Fruit fly (Drosophila melanogaster) whole organism, embryonic: ENCODE results near the gene Acat2.

ENCODE experiments used
- Ada2b ChIP-seq: fragments of 200-800 bp; sonication (Bioruptor generic); IDR thresholded peaks from 2 replicates; pipeline ENCODE4 v1.3.6; 2022; ENCODE audit warnings: missing biosample characterization, missing genetic modification characterization
- Adf1 ChIP-seq: fragments of 200-800 bp; sonication (Bioruptor generic); IDR thresholded peaks from 2 replicates; pipeline ENCODE4 v1.3.6; 2022; ENCODE audit warnings: missing biosample characterization, missing genetic modification characterization
- Atf6 ChIP-seq: fragments of 200-800 bp; sonication (Bioruptor generic); IDR thresholded peaks from 2 replicates; pipeline ENCODE4 v1.3.6; 2022; ENCODE audit warnings: missing biosample characterization, missing genetic modification characterization
- C15 ChIP-seq: fragments of 200-800 bp; sonication (Bioruptor generic); IDR thresholded peaks from 3 replicates; pipeline ENCODE4 v1.3.6; 2022; ENCODE audit warnings: missing biosample characterization, missing genetic modification characterization
- CG10366 ChIP-seq: fragments of 200-800 bp; sonication (Bioruptor generic); IDR thresholded peaks from 2 replicates; pipeline ENCODE4 v1.3.6; 2022; ENCODE audit warnings: missing biosample characterization, missing genetic modification characterization
- CG11695 ChIP-seq: fragments of 200-800 bp; sonication (Bioruptor generic); IDR thresholded peaks from 3 replicates; pipeline ENCODE4 v1.3.6; 2022; ENCODE audit warnings: missing biosample characterization, missing genetic modification characterization
- CG15011 ChIP-seq: fragments of 200-800 bp; sonication (Bioruptor generic); optimal IDR thresholded peaks from 3 replicates; lab custom pipeline; 2018; ENCODE audit warnings: missing biosample characterization, mild to moderate bottlenecking, missing genetic modification characterization
- CG15514 ChIP-seq: fragments of 200-800 bp; sonication (Bioruptor generic); optimal IDR thresholded peaks from 3 replicates; lab custom pipeline; 2017; ENCODE audit warnings: missing biosample characterization, missing genetic modification characterization, mild to moderate bottlenecking, moderate library complexity, missing genetic modification reagents
- CG17385 ChIP-seq: fragments of 200-800 bp; sonication (Bioruptor generic); optimal IDR thresholded peaks from 3 replicates; lab custom pipeline; 2018; ENCODE audit warnings: missing biosample characterization, mild to moderate bottlenecking, missing genetic modification characterization
- CG2120 ChIP-seq: fragments of 200-800 bp; sonication (Bioruptor generic); optimal IDR thresholded peaks from 3 replicates; lab custom pipeline; 2016; ENCODE audit warnings: missing biosample characterization, missing genetic modification characterization
- CG4820 ChIP-seq: fragments of 200-800 bp; sonication (Bioruptor generic); optimal IDR thresholded peaks from 3 replicates; lab custom pipeline; 2016; ENCODE audit warnings: missing biosample characterization, missing genetic modification characterization
- CG7271 ChIP-seq: fragments of 200-800 bp; sonication (Bioruptor generic); optimal IDR thresholded peaks from 2 replicates; lab custom pipeline; 2018; ENCODE audit warnings: missing biosample characterization, mild to moderate bottlenecking, missing genetic modification characterization, moderate library complexity
- CG8089 ChIP-seq: fragments of 200-800 bp; sonication (Bioruptor generic); optimal IDR thresholded peaks from 3 replicates; lab custom pipeline; 2016; ENCODE audit warnings: missing biosample characterization, missing genetic modification characterization
- CG8359 ChIP-seq: fragments of 200-800 bp; sonication (Bioruptor generic); optimal IDR thresholded peaks from 2 replicates; lab custom pipeline; 2017; ENCODE audit warnings: missing biosample characterization, mild to moderate bottlenecking, missing genetic modification characterization, borderline replicate concordance
- CG8765 ChIP-seq: fragments of 200-800 bp; sonication (Bioruptor generic); IDR thresholded peaks from 2 replicates; pipeline ENCODE4 v1.3.6; 2022; ENCODE audit warnings: missing biosample characterization, missing genetic modification characterization
- CG9876 ChIP-seq: fragments of 200-800 bp; sonication (Bioruptor generic); optimal IDR thresholded peaks from 2 replicates; lab custom pipeline; 2016; ENCODE audit warnings: missing biosample characterization, missing genetic modification characterization
- CG9932 ChIP-seq: fragments of 200-800 bp; sonication (Bioruptor generic); IDR thresholded peaks from 2 replicates; pipeline ENCODE4 v1.3.6; 2022; ENCODE audit warnings: missing biosample characterization, missing genetic modification characterization
- Camta ChIP-seq: fragments of 200-800 bp; sonication (Bioruptor generic); optimal IDR thresholded peaks from 2 replicates; lab custom pipeline; 2016; ENCODE audit warnings: missing biosample characterization, missing genetic modification characterization
- Dad ChIP-seq: fragments of 200-800 bp; sonication (Bioruptor generic); optimal IDR thresholded peaks from 3 replicates; lab custom pipeline; 2016; ENCODE audit warnings: missing biosample characterization, missing genetic modification characterization
- Drgx ChIP-seq: fragments of 200-800 bp; sonication (Bioruptor generic); IDR thresholded peaks from 2 replicates; pipeline ENCODE4 v1.3.6; 2022; ENCODE audit warnings: missing biosample characterization, missing genetic modification characterization
- HLH3B ChIP-seq: fragments of 200-800 bp; sonication (Bioruptor generic); IDR thresholded peaks from 2 replicates; pipeline ENCODE4 v1.3.6; 2022; ENCODE audit warnings: missing biosample characterization, missing genetic modification characterization
- Hr78 ChIP-seq, 2 experiments: fragments of 200-800 bp in 1 of 2; fragments of >200 bp in 1 of 2; sonication (Bioruptor generic) in 1 of 2; optimal IDR thresholded peaks; 2 replicates each; lab custom pipeline; 2017 to 2019; ENCODE audit warnings: missing biosample characterization in 2 of 2, missing genetic modification characterization in 2 of 2, mild to moderate bottlenecking in 1 of 2, moderate library complexity in 1 of 2
- Oaz ChIP-seq: fragments of 200-800 bp; sonication (Bioruptor generic); IDR thresholded peaks from 2 replicates; pipeline ENCODE4 v1.3.6; 2022; ENCODE audit warnings: missing biosample characterization, missing genetic modification characterization
- Optix ChIP-seq: fragments of 200-800 bp; sonication (Bioruptor generic); IDR thresholded peaks from 3 replicates; pipeline ENCODE4 v1.3.6; 2022; ENCODE audit warnings: missing biosample characterization, missing genetic modification characterization
- ara ChIP-seq: fragments of 200-800 bp; sonication (Bioruptor generic); IDR thresholded peaks from 2 replicates; pipeline ENCODE4 v1.3.6; 2022; ENCODE audit warnings: missing biosample characterization, missing genetic modification characterization
- ase ChIP-seq: fragments of 200-800 bp; sonication (Bioruptor generic); IDR thresholded peaks from 3 replicates; pipeline ENCODE4 v1.3.6; 2022; ENCODE audit warnings: missing biosample characterization, missing genetic modification characterization
- bab2 ChIP-seq: fragments of 200-800 bp; sonication (Bioruptor generic); optimal IDR thresholded peaks from 2 replicates; lab custom pipeline; 2016; ENCODE audit warnings: missing biosample characterization, missing genetic modification characterization
- bbx ChIP-seq: fragments of 200-800 bp; sonication (Bioruptor generic); IDR thresholded peaks from 2 replicates; pipeline ENCODE4 v1.3.6; 2022; ENCODE audit warnings: missing biosample characterization, missing genetic modification characterization; ENCODE audit not compliant: partially characterized antibody
- chinmo ChIP-seq: fragments of 200-800 bp; sonication (Bioruptor generic); IDR thresholded peaks from 4 replicates; pipeline ENCODE4 v1.3.6; 2022; ENCODE audit warnings: missing biosample characterization, missing genetic modification characterization; ENCODE audit not compliant: partially characterized antibody
- da ChIP-seq: fragments of 200-800 bp; sonication (Bioruptor generic); optimal IDR thresholded peaks from 2 replicates; lab custom pipeline; 2016; ENCODE audit warnings: missing biosample characterization, missing genetic modification characterization
- dmrt11E ChIP-seq: fragments of 200-800 bp; sonication (Bioruptor generic); optimal IDR thresholded peaks from 3 replicates; lab custom pipeline; 2018; ENCODE audit warnings: missing biosample characterization, mild to moderate bottlenecking, missing genetic modification characterization, moderate library complexity
- dmrt99B ChIP-seq: fragments of 200-800 bp; sonication (Bioruptor generic); optimal IDR thresholded peaks from 2 replicates; lab custom pipeline; 2018; ENCODE audit warnings: missing biosample characterization, mild to moderate bottlenecking, missing genetic modification characterization, moderate library complexity
- dysf ChIP-seq: fragments of 200-800 bp; sonication (Bioruptor generic); IDR thresholded peaks from 3 replicates; pipeline ENCODE4 v1.3.6; 2022; ENCODE audit warnings: missing biosample characterization, missing genetic modification characterization
- ewg ChIP-seq: fragments of 200-800 bp; sonication (Bioruptor generic); optimal IDR thresholded peaks from 3 replicates; lab custom pipeline; 2017; ENCODE audit warnings: mild to moderate bottlenecking, missing biosample characterization, missing genetic modification reagents, missing genetic modification characterization
- fd64A ChIP-seq: fragments of 200-800 bp; sonication (Bioruptor generic); optimal IDR thresholded peaks from 3 replicates; lab custom pipeline; 2018; ENCODE audit warnings: missing biosample characterization, mild to moderate bottlenecking, missing genetic modification characterization
- gro ChIP-seq: fragments of 200-800 bp; sonication (Bioruptor generic); optimal IDR thresholded peaks from 2 replicates; lab custom pipeline; 2016; ENCODE audit warnings: missing biosample characterization, missing genetic modification characterization
- lab ChIP-seq: fragments of 200-800 bp; sonication (Bioruptor generic); optimal IDR thresholded peaks from 3 replicates; lab custom pipeline; 2017; ENCODE audit warnings: missing biosample characterization, missing genetic modification characterization, mild to moderate bottlenecking, moderate library complexity, missing genetic modification reagents
- lbe ChIP-seq: fragments of 200-800 bp; sonication (Bioruptor generic); optimal IDR thresholded peaks from 2 replicates; lab custom pipeline; 2016; ENCODE audit warnings: missing biosample characterization, mild to moderate bottlenecking, missing genetic modification characterization
- lmd ChIP-seq: fragments of 200-800 bp; sonication (Bioruptor generic); IDR thresholded peaks from 2 replicates; pipeline ENCODE4 v1.3.6; 2022; ENCODE audit warnings: missing biosample characterization, missing genetic modification characterization
- peb ChIP-seq: fragments of 200-800 bp; sonication (Bioruptor generic); IDR thresholded peaks from 2 replicates; pipeline ENCODE4 v1.3.6; 2022; ENCODE audit warnings: missing biosample characterization, missing genetic modification characterization
- sd ChIP-seq: fragments of 200-800 bp; sonication (Bioruptor generic); optimal IDR thresholded peaks from 3 replicates; lab custom pipeline; 2018; ENCODE audit warnings: missing biosample characterization, mild to moderate bottlenecking, missing genetic modification characterization, moderate library complexity
- sens-2 ChIP-seq: fragments of 200-800 bp; sonication (Bioruptor generic); IDR thresholded peaks from 2 replicates; pipeline ENCODE4 v1.3.6; 2022; ENCODE audit warnings: missing biosample characterization, missing genetic modification characterization
- slp2 ChIP-seq: fragments of 200-800 bp; sonication (Bioruptor generic); optimal IDR thresholded peaks from 2 replicates; lab custom pipeline; 2016; ENCODE audit warnings: missing biosample characterization, missing genetic modification characterization
- ssp ChIP-seq: fragments of 200-800 bp; sonication (Bioruptor generic); IDR thresholded peaks from 2 replicates; pipeline ENCODE4 v1.3.6; 2022; ENCODE audit warnings: missing biosample characterization, missing genetic modification characterization
- stc ChIP-seq: fragments of 200-800 bp; sonication (Bioruptor generic); IDR thresholded peaks from 2 replicates; pipeline ENCODE4 v1.3.6; 2022; ENCODE audit warnings: missing biosample characterization, missing genetic modification characterization
- tap ChIP-seq: fragments of 200-800 bp; optimal IDR thresholded peaks from 3 replicates; lab custom pipeline; 2019; ENCODE audit warnings: missing biosample characterization, mild to moderate bottlenecking, missing genetic modification characterization, moderate library complexity
- tll ChIP-seq, 2 experiments: fragments of 200-800 bp in 1 of 2; fragments of >200 bp in 1 of 2; sonication (Bioruptor generic) in 1 of 2; optimal IDR thresholded peaks; 2 replicates each; lab custom pipeline; 2017 to 2019; ENCODE audit warnings: missing biosample characterization in 2 of 2, missing genetic modification characterization in 2 of 2, mild to moderate bottlenecking in 1 of 2, moderate library complexity in 1 of 2
- vnd ChIP-seq: fragments of 200-800 bp; sonication (Bioruptor generic); IDR thresholded peaks from 3 replicates; pipeline ENCODE4 v1.3.6; 2022; ENCODE audit warnings: missing biosample characterization, missing genetic modification characterization; ENCODE audit not compliant: partially characterized antibody
- zen ChIP-seq: fragments of 200-800 bp; sonication (Bioruptor generic); optimal IDR thresholded peaks from 3 replicates; lab custom pipeline; 2018; ENCODE audit warnings: missing biosample characterization, mild to moderate bottlenecking, missing genetic modification characterization, moderate library complexity

Gene Acat2

dm6 chr3L:1335989-1336961 lies 33.5 kb downstream of the Acat2 start (continued):
- TF ChIP-seq HLH3B (0 out of 2 replicates have a peak, but pooled peaks have one; percentile 5), CG7271 (tag; lab: Kevin White, UChicago) (no peak), Hr78 (GFP tag; optimal IDR thresholded peaks at IDR 0.05; lab: Kevin White, UChicago) (peak in 1 of 2 experiments; percentile 17), stc (GFP tag; lab: Robert Waterston, UW) (peak; percentile 47; the same call in 1 of the 2 replicates), ara (GFP tag; lab: Robert Waterston, UW) (no peak), Drgx (GFP tag; lab: Robert Waterston, UW) (peak; percentile 36; the same call in 1 of the 2 replicates), da (no peak), CG15514 (GFP tag; lab: Kevin White, UChicago) (peak; percentile 89), vnd (GFP tag; lab: Robert Waterston, UW) (no peak), Atf6 (peak; percentile 26; the same call in 1 of the 2 replicates), fd64A (no peak), bbx (GFP tag; lab: Robert Waterston, UW) (no peak), CG11695 (GFP tag; lab: Robert Waterston, UW) (peak; percentile 47; the same call in 1 of the 3 replicates), Dad (GFP tag; lab: Kevin White, UChicago) (no peak), tll (GFP tag; optimal IDR thresholded peaks at IDR 0.05; lab: Kevin White, UChicago) (peak in 1 of 2 experiments; percentile 43), tap (tag; lab: Kevin White, UChicago) (no peak), chinmo (GFP tag; lab: Robert Waterston, UW) (0 out of 4 replicates have a peak, but pooled peaks have one; percentile 29), zen (tag; lab: Kevin White, UChicago) (no peak), sens-2 (GFP tag; lab: Robert Waterston, UW) (no peak), gro (GFP tag; lab: Kevin White, UChicago) (peak; percentile 44), dysf (GFP tag; lab: Robert Waterston, UW) (0 out of 3 replicates have a peak, but pooled peaks have one; percentile 22), CG8089 (GFP tag; lab: Kevin White, UChicago) (no peak), Camta (no peak), bab2 (no peak), CG2120 (GFP tag; lab: Kevin White, UChicago) (peak; percentile 42), ase (GFP tag; lab: Robert Waterston, UW) (no peak), sd (peak; percentile 89), lab (GFP tag; lab: Kevin White, UChicago) (peak; percentile 47), CG9932 (peak; percentile 30; the same call in 1 of the 2 replicates), ewg (GFP tag; lab: Kevin White, UChicago) (no peak), lbe (GFP tag; lab: Kevin White, UChicago) (peak; percentile 48), Adf1 (no peak; the same call in 1 of the 2 replicates), CG8765 (GFP tag; lab: Robert Waterston, UW) (no peak), CG9876 (GFP tag; lab: Kevin White, UChicago) (no peak), dmrt11E (tag; lab: Kevin White, UChicago) (no peak), C15 (no peak)

dm6 chr3L:1342133-1342580 lies 39.4 kb downstream of the Acat2 start, which contains the start of gene indra:
indra (minus strand) TSS chr3L:1342403.
- TF ChIP-seq Optix (GFP tag; lab: Robert Waterston, UW): no peak
- TF ChIP-seq Ada2b: 0 out of 2 replicates have a peak, but pooled peaks have one; percentile 40
- no peak for TF ChIP-seq dmrt99B (tag; lab: Kevin White, UChicago)
- no peak for TF ChIP-seq ssp
- TF ChIP-seq slp2 (GFP tag; lab: Kevin White, UChicago): peak; percentile 31
- TF ChIP-seq CG4820 (GFP tag; lab: Kevin White, UChicago): peak; percentile 36
- no peak for TF ChIP-seq Oaz (GFP tag; lab: Robert Waterston, UW)
- no peak for TF ChIP-seq CG8359 (GFP tag; lab: Kevin White, UChicago)
- no peak for TF ChIP-seq peb (GFP tag; lab: Robert Waterston, UW)
- no peak for TF ChIP-seq CG15011 (GFP tag; lab: Kevin White, UChicago)
- no peak for TF ChIP-seq CG10366
- peak; percentile 37; the same call in 1 of the 2 replicates for TF ChIP-seq lmd
- TF ChIP-seq CG17385 (GFP tag; lab: Kevin White, UChicago): peak; percentile 46
- TF ChIP-seq ewg (GFP tag; lab: Kevin White, UChicago): peak; percentile 54
